Fruit fly (Drosophila melanogaster): ENCODE data around the gene CG32814.

The CG32814 gene

dm6 chrX:1026511-1026910, at the start of gene CG32814, which contains the start of the genes CG11638 and CG3021 (continued):
- peak; percentile 6 for TF ChIP-seq CG17385 (GFP tag; optimal IDR thresholded peaks at IDR 0.05)
- TF ChIP-seq Oaz (GFP tag; IDR thresholded peaks at IDR 0.05), result no peak
- peak; percentile 3 for TF ChIP-seq CG18262 (tag; optimal IDR thresholded peaks at IDR 0.05)
- peak; percentile 26 for TF ChIP-seq CG8388 (GFP tag; optimal IDR thresholded peaks at IDR 0.05)
- no peak for TF ChIP-seq CG3995 (GFP tag; optimal IDR thresholded peaks at IDR 0.05)
- TF ChIP-seq Lhr (GFP tag; optimal IDR thresholded peaks at IDR 0.05), result peak; percentile 11
- TF ChIP-seq CG32532 (GFP tag; IDR thresholded peaks at IDR 0.05), result no peak; the same call in 1 of the 2 replicates
- TF ChIP-seq gem (tag; optimal IDR thresholded peaks at IDR 0.05), result no peak
- peak; percentile 13 for TF ChIP-seq CG34376 (GFP tag; optimal IDR thresholded peaks at IDR 0.05)
- peak; percentile 33 for TF ChIP-seq abd-A (tag; optimal IDR thresholded peaks at IDR 0.05)
- TF ChIP-seq CkIIα-i1 (GFP tag; IDR thresholded peaks at IDR 0.05), result no peak
- TF ChIP-seq CG10959 (GFP tag; IDR thresholded peaks at IDR 0.05), result no peak
- TF ChIP-seq CG8290 (GFP tag; optimal IDR thresholded peaks at IDR 0.05), result no peak
- peak in 1 of 2 experiments; percentile 64 for TF ChIP-seq CG8290 (tag; optimal IDR thresholded peaks at IDR 0.05)
- TF ChIP-seq nmo (GFP tag; optimal IDR thresholded peaks at IDR 0.05), result peak; percentile 34
- TF ChIP-seq CG11085 (GFP tag; IDR thresholded peaks at IDR 0.05), result no peak
- peak; percentile 66 for TF ChIP-seq phol (tag; optimal IDR thresholded peaks at IDR 0.05)
- no peak; the same call in 1 of the 2 replicates for TF ChIP-seq CG31441 (GFP tag; IDR thresholded peaks at IDR 0.05)
- no peak for TF ChIP-seq CG32767 (GFP tag; IDR thresholded peaks at IDR 0.05)
- TF ChIP-seq croc (GFP tag; conservative IDR thresholded peaks at IDR 0.05), result no peak
- peak; percentile 21 for TF ChIP-seq CG12391 (tag; optimal IDR thresholded peaks at IDR 0.05)
- TF ChIP-seq h (optimal IDR thresholded peaks at IDR 0.05), result no peak
- peak; percentile 88 for TF ChIP-seq Ets97D (GFP tag; optimal IDR thresholded peaks at IDR 0.05)
- TF ChIP-seq ara (GFP tag; IDR thresholded peaks at IDR 0.05), result no peak
- no peak for TF ChIP-seq CG32772 (GFP tag; IDR thresholded peaks at IDR 0.05)
- TF ChIP-seq inv (GFP tag; IDR thresholded peaks at IDR 0.05; ENCODE audit: partially characterized antibody), result no peak
- peak; percentile 41 for TF ChIP-seq CG1233 (GFP tag; optimal IDR thresholded peaks at IDR 0.05)
- TF ChIP-seq CG11504 (tag; optimal IDR thresholded peaks at IDR 0.05), result no peak
- no peak for TF ChIP-seq hth (optimal IDR thresholded peaks at IDR 0.05)
- TF ChIP-seq ase (GFP tag; IDR thresholded peaks at IDR 0.05), result 0 out of 3 replicates have a peak, but pooled peaks have one; percentile 8
- no peak for TF ChIP-seq odd (GFP tag; optimal IDR thresholded peaks at IDR 0.05)
- TF ChIP-seq Dll (GFP tag; IDR thresholded peaks at IDR 0.05; ENCODE audit: partially characterized antibody), result 0 out of 4 replicates have a peak, but pooled peaks have one; percentile 40
- TF ChIP-seq CG13894 (tag; optimal IDR thresholded peaks at IDR 0.05), result no peak
- TF ChIP-seq peb (GFP tag; IDR thresholded peaks at IDR 0.05), result no peak
- TF ChIP-seq CG3847 (GFP tag; IDR thresholded peaks at IDR 0.05), result no peak
- TF ChIP-seq MTF-1 (GFP tag; optimal IDR thresholded peaks at IDR 0.05; ENCODE audit: borderline replicate concordance), result peak; percentile 55
- 0 out of 2 replicates have a peak, but pooled peaks have one; percentile 42 for TF ChIP-seq hbn (GFP tag; IDR thresholded peaks at IDR 0.05; ENCODE audit: partially characterized antibody)
- TF ChIP-seq Xbp1 (GFP tag; optimal IDR thresholded peaks at IDR 0.05), result no peak
- TF ChIP-seq Meics (GFP tag; optimal IDR thresholded peaks at IDR 0.05), result peak; percentile 29
- peak in 1 of 2 experiments; percentile 73 for TF ChIP-seq crp (GFP tag; optimal IDR thresholded peaks at IDR 0.05)
- 0 out of 2 replicates have a peak, but pooled peaks have one; percentile 13 for TF ChIP-seq HLH3B (GFP tag; IDR thresholded peaks at IDR 0.05)
- peak; percentile 2 for TF ChIP-seq CG6765 (GFP tag; optimal IDR thresholded peaks at IDR 0.05)
- TF ChIP-seq tio (GFP tag; optimal IDR thresholded peaks at IDR 0.05), result no peak
- TF ChIP-seq CG9817 (tag; optimal IDR thresholded peaks at IDR 0.05), result no peak
- no peak for TF ChIP-seq crol (GFP tag; IDR thresholded peaks at IDR 0.05)
- TF ChIP-seq CG15269 (tag; optimal IDR thresholded peaks at IDR 0.05), result peak; percentile 26
- TF ChIP-seq stc (GFP tag; IDR thresholded peaks at IDR 0.05), result no peak
- TF ChIP-seq CG14667 (GFP tag; IDR thresholded peaks at IDR 0.05), result no peak
- TF ChIP-seq CG8924 (tag; optimal IDR thresholded peaks at IDR 0.05), result no peak
- no peak for TF ChIP-seq Side (GFP tag; optimal IDR thresholded peaks at IDR 0.05)
- TF ChIP-seq lmd (GFP tag; IDR thresholded peaks at IDR 0.05), result no peak
- TF ChIP-seq dan (GFP tag; IDR thresholded peaks at IDR 0.05), result no peak

All from whole organism, embryonic.